Worm (Caenorhabditis elegans) whole organism, L2 larva: ENCODE measurements around the gene T24E12.2.
A peak's percentile ranks its signal among the peaks of the same experiment; 100 is the strongest.

Experiments used
- ceh-82 ChIP-seq: fragments of 150-350 bp; optimal IDR thresholded peaks from 2 replicates; lab custom pipeline; 2014; ENCODE audit warnings: missing biosample characterization, missing genetic modification characterization
- elt-3 ChIP-seq: sonication (generic microtip); optimal IDR thresholded peaks from 2 replicates; lab custom pipeline; 2017; ENCODE audit warnings: missing biosample characterization, missing genetic modification characterization
- fos-1 ChIP-seq: fragments of 150-350 bp; optimal IDR thresholded peaks from 2 replicates; lab custom pipeline; 2014; ENCODE audit warnings: missing biosample characterization, missing genetic modification characterization
- lin-39 ChIP-seq: fragments of 150-350 bp; optimal IDR thresholded peaks from 2 replicates; lab custom pipeline; 2014; ENCODE audit warnings: missing biosample characterization, missing genetic modification reagents, missing genetic modification characterization
- lsy-2 ChIP-seq, 2 experiments: fragments of 150-350 bp in 1 of 2; sonication (generic microtip) in 1 of 2; optimal IDR thresholded peaks; 2 replicates each; lab custom pipeline; 2014 to 2017; ENCODE audit warnings: missing biosample characterization in 2 of 2, missing genetic modification characterization in 2 of 2
- nhr-11 ChIP-seq: fragments of 150-350 bp; optimal IDR thresholded peaks from 2 replicates; lab custom pipeline; 2014; ENCODE audit warnings: missing biosample characterization, missing genetic modification characterization
- nhr-237 ChIP-seq: fragments of 150-350 bp; optimal IDR thresholded peaks from 2 replicates; lab custom pipeline; 2014; ENCODE audit warnings: missing biosample characterization, missing genetic modification characterization
- unc-39 ChIP-seq: fragments of 150-350 bp; optimal IDR thresholded peaks from 2 replicates; lab custom pipeline; 2014; ENCODE audit warnings: missing biosample characterization, missing genetic modification characterization
- ztf-11 ChIP-seq: sonication (generic microtip); optimal IDR thresholded peaks from 2 replicates; lab custom pipeline; 2017; ENCODE audit warnings: missing biosample characterization, missing genetic modification characterization

DNA sequence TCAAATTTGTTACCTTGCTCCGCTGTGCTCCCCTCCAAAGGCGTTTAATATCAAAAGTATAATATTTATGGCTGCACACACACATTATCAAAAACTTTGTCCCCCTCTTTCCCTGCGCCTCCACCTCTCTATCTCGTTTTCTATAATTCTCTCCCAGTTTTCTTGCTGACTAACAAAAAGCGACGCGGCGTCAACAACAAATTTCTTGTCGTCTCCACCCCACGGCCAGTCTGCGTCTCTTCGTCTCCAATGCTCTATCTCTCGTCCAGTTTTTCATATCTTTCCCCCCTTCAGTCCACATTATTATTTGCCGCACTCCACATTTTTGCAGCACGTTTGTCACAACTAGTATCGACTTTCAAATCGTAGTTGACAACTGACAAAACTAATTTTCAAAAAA, 27.8 kb downstream of the T24E12.2 start:
- TF ChIP-seq ceh-82 (tag; lab: Kevin White, UChicago): no peak
- TF ChIP-seq nhr-11 (tag; lab: Kevin White, UChicago): no peak
- no peak for TF ChIP-seq nhr-237 (tag; lab: Kevin White, UChicago)
- peak; percentile 44 for TF ChIP-seq fos-1 (tag; lab: Kevin White, UChicago)
- no peak for TF ChIP-seq lin-39 (tag; lab: Kevin White, UChicago)
- no peak for TF ChIP-seq elt-3 (tag; lab: Kevin White, UChicago)
- no peak for TF ChIP-seq ztf-11 (tag; lab: Kevin White, UChicago)
- TF ChIP-seq lsy-2 (tag; optimal IDR thresholded peaks at IDR 0.05; lab: Kevin White, UChicago): peak in 1 of 2 experiments; percentile 59
- TF ChIP-seq unc-39 (tag; lab: Kevin White, UChicago): no peak
